Fruit fly (Drosophila melanogaster): ENCODE measurements around the gene CG5676.

The CG5676 gene

DNA sequence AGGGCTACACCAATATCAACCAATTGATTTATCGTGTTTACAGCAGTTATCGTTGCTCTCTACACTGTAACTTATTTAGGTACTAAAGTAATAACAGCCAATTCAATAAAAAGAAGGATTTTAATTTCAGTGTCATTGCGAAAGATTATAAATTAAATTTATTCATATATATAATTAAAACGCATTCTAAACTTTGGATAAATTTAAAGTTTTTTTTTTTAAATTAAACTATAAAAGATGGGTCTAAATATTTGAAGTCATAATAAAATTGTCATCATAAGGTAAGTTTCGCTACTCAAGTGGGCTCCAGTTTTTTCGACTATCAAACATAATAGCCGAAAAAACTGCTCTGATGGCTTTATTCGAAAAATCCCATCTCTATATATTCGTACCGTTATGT, 16.5 kb upstream of the CG5676 start, which contains the start of gene trk:
TSS of gene trk (minus strand) at position 101 of the 400 bp plus-strand sequence.
- TF ChIP-seq tj (GFP tag; optimal IDR thresholded peaks at IDR 0.05), result no peak
- no peak for TF ChIP-seq bab1 (GFP tag; optimal IDR thresholded peaks at IDR 0.05)
- no peak for TF ChIP-seq CG14711 (tag; optimal IDR thresholded peaks at IDR 0.05)
- TF ChIP-seq toe (GFP tag; optimal IDR thresholded peaks at IDR 0.05), result no peak
- TF ChIP-seq Crg-1 (GFP tag; optimal IDR thresholded peaks at IDR 0.05), result no peak
- no peak for TF ChIP-seq CG1620 (GFP tag; optimal IDR thresholded peaks at IDR 0.05)
- TF ChIP-seq Mnt (GFP tag; optimal IDR thresholded peaks at IDR 0.05), result no peak
- no peak for TF ChIP-seq cnc (optimal IDR thresholded peaks at IDR 0.05)
- no peak for TF ChIP-seq Hr96 (GFP tag; optimal IDR thresholded peaks at IDR 0.05)
- TF ChIP-seq CG12768 (GFP tag; optimal IDR thresholded peaks at IDR 0.05), result no peak
- TF ChIP-seq cic (GFP tag; optimal IDR thresholded peaks at IDR 0.05), result no peak
- no peak for TF ChIP-seq CG33017 (tag; optimal IDR thresholded peaks at IDR 0.05)
- TF ChIP-seq pad (GFP tag; optimal IDR thresholded peaks at IDR 0.05), result no peak

dm6 chr2L:10269854-10270253, 14.2 kb upstream of the CG5676 start, which contains the start of gene Mulk:
Mulk (plus strand) TSS chr2L:10270051.
- no peak for TF ChIP-seq pad (GFP tag; optimal IDR thresholded peaks at IDR 0.05)
- no peak for TF ChIP-seq cnc (optimal IDR thresholded peaks at IDR 0.05)
- TF ChIP-seq tj (GFP tag; optimal IDR thresholded peaks at IDR 0.05), result no peak
- TF ChIP-seq CG11617 (GFP tag; optimal IDR thresholded peaks at IDR 0.05), result no peak
- no peak for TF ChIP-seq Clk (GFP tag; optimal IDR thresholded peaks at IDR 0.05)
- no peak for TF ChIP-seq Crg-1 (GFP tag; optimal IDR thresholded peaks at IDR 0.05)
- TF ChIP-seq toe (GFP tag; optimal IDR thresholded peaks at IDR 0.05), result no peak
- no peak for TF ChIP-seq CG33017 (tag; optimal IDR thresholded peaks at IDR 0.05)
- no peak for TF ChIP-seq cic (GFP tag; optimal IDR thresholded peaks at IDR 0.05)
- no peak for TF ChIP-seq CG7101 (tag; optimal IDR thresholded peaks at IDR 0.05)
- no peak for TF ChIP-seq bab1 (GFP tag; optimal IDR thresholded peaks at IDR 0.05)
- no peak for TF ChIP-seq CG12768 (GFP tag; optimal IDR thresholded peaks at IDR 0.05)
- no peak for TF ChIP-seq CG5204 (GFP tag; optimal IDR thresholded peaks at IDR 0.05)
- TF ChIP-seq Hr96 (GFP tag; optimal IDR thresholded peaks at IDR 0.05), result no peak
- no peak for TF ChIP-seq Mnt (GFP tag; optimal IDR thresholded peaks at IDR 0.05)
- TF ChIP-seq CG14711 (tag; optimal IDR thresholded peaks at IDR 0.05), result no peak
- TF ChIP-seq kay (GFP tag; ENCODE audit: borderline replicate concordance), result no peak
- no peak for TF ChIP-seq CG7045 (GFP tag; optimal IDR thresholded peaks at IDR 0.05)

- TF ChIP-seq cnc (optimal IDR thresholded peaks at IDR 0.05) (no peak), Clk (GFP tag; optimal IDR thresholded peaks at IDR 0.05) (no peak), CG11617 (GFP tag; optimal IDR thresholded peaks at IDR 0.05) (no peak), tj (GFP tag; optimal IDR thresholded peaks at IDR 0.05) (no peak), ovo (GFP tag; optimal IDR thresholded peaks at IDR 0.05) (no peak), kay (GFP tag; ENCODE audit: borderline replicate concordance) (no peak), CG12768 (GFP tag; optimal IDR thresholded peaks at IDR 0.05) (no peak), CG33017 (tag; optimal IDR thresholded peaks at IDR 0.05) (no peak), CG5204 (GFP tag; optimal IDR thresholded peaks at IDR 0.05) (no peak), Hr96 (GFP tag; optimal IDR thresholded peaks at IDR 0.05) (no peak), toe (GFP tag; optimal IDR thresholded peaks at IDR 0.05) (no peak), CG7045 (GFP tag; optimal IDR thresholded peaks at IDR 0.05) (no peak), CG14711 (tag; optimal IDR thresholded peaks at IDR 0.05) (no peak), pad (GFP tag; optimal IDR thresholded peaks at IDR 0.05) (no peak), bab1 (GFP tag; optimal IDR thresholded peaks at IDR 0.05) (no peak)
Observed at dm6 chr2L:10268688-10269087, 13.0 kb upstream of the CG5676 start, which contains the start of gene CG4957. CG4957 (plus strand) TSS chr2L:10268872.

- TF ChIP-seq pad (GFP tag; optimal IDR thresholded peaks at IDR 0.05) (no peak), ovo (GFP tag; optimal IDR thresholded peaks at IDR 0.05) (no peak), Clk (GFP tag; optimal IDR thresholded peaks at IDR 0.05) (no peak), CG7045 (GFP tag; optimal IDR thresholded peaks at IDR 0.05) (no peak), Mnt (GFP tag; optimal IDR thresholded peaks at IDR 0.05) (no peak), toe (GFP tag; optimal IDR thresholded peaks at IDR 0.05) (no peak), CG11617 (GFP tag; optimal IDR thresholded peaks at IDR 0.05) (no peak), CG7101 (tag; optimal IDR thresholded peaks at IDR 0.05) (no peak), cnc (optimal IDR thresholded peaks at IDR 0.05) (no peak), Hr96 (GFP tag; optimal IDR thresholded peaks at IDR 0.05) (no peak), CG5204 (GFP tag; optimal IDR thresholded peaks at IDR 0.05) (no peak), cic (GFP tag; optimal IDR thresholded peaks at IDR 0.05) (no peak), CG12768 (GFP tag; optimal IDR thresholded peaks at IDR 0.05) (no peak), Crg-1 (GFP tag; optimal IDR thresholded peaks at IDR 0.05) (no peak)
Observed at dm6 chr2L:10266511-10266910, 10.8 kb upstream of the CG5676 start, which contains the start of gene CG4953. CG4953 (plus strand) TSS chr2L:10266703.

DNA sequence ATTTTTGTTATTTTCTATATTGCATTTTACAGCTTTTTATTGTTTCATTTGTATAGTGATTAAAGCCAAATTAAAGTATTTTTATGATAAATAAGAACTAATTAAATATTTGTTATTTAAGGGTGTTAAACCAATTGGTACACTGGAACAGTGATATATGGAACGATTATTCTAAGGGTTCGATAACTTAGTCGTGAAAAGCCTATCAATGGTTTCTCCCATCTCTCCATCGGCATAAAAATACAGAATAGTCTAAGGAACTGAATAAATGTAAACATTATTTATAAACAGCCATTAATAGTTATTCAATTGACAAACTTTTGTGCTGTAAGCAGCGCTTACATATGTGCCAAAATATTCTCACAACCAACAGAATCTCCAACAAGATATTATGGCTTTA, 9.4 kb upstream of the CG5676 start, which contains the start of gene Mob3:
TSS of gene Mob3 (plus strand) at position 208 of the 400 bp plus-strand sequence.
- TF ChIP-seq cnc (optimal IDR thresholded peaks at IDR 0.05), result no peak
- TF ChIP-seq cic (GFP tag; optimal IDR thresholded peaks at IDR 0.05), result no peak
- peak; percentile 28 for TF ChIP-seq CG7101 (tag; optimal IDR thresholded peaks at IDR 0.05)
- TF ChIP-seq kay (GFP tag; ENCODE audit: borderline replicate concordance), result peak; percentile 41
- TF ChIP-seq CG14711 (tag; optimal IDR thresholded peaks at IDR 0.05), result peak; percentile 37
- no peak for TF ChIP-seq Clk (GFP tag; optimal IDR thresholded peaks at IDR 0.05)

- TF ChIP-seq Mnt (GFP tag; optimal IDR thresholded peaks at IDR 0.05) (no peak), kay (GFP tag; ENCODE audit: borderline replicate concordance) (peak; percentile 75), CG5204 (GFP tag; optimal IDR thresholded peaks at IDR 0.05) (no peak), CG33017 (tag; optimal IDR thresholded peaks at IDR 0.05) (no peak), CG14711 (tag; optimal IDR thresholded peaks at IDR 0.05) (peak; percentile 20), ovo (GFP tag; optimal IDR thresholded peaks at IDR 0.05) (no peak), bab1 (GFP tag; optimal IDR thresholded peaks at IDR 0.05) (peak; percentile 46), CG7101 (tag; optimal IDR thresholded peaks at IDR 0.05) (no peak), CG11617 (GFP tag; optimal IDR thresholded peaks at IDR 0.05) (no peak)
Observed at dm6 chr2L:10263830-10264634, 8.3 kb upstream of the CG5676 start, which contains the start of gene REPTOR-BP. REPTOR-BP (plus strand) TSS chr2L:10264125.
